Worm (Caenorhabditis elegans) whole organism, L4 larva: Measurements from ENCODE around the gene F28A10.4.
A peak's percentile ranks its signal among the peaks of the same experiment; 100 is the strongest.

ENCODE experiments used
- F49E8.2 ChIP-seq: sonication (generic microtip); optimal IDR thresholded peaks from 2 replicates; lab custom pipeline; 2016; ENCODE audit warnings: missing compliant biosample characterization, mild to moderate bottlenecking, missing genetic modification characterization, borderline replicate concordance
- T20F7.1 ChIP-seq: fragments of 200-800 bp; sonication (Bioruptor generic); optimal IDR thresholded peaks from 2 replicates; lab custom pipeline; 2018; ENCODE audit warnings: mild to moderate bottlenecking, missing genetic modification characterization, missing compliant biosample characterization
- Y5F2A.4 ChIP-seq: fragments of 200-800 bp; sonication (Bioruptor generic); optimal IDR thresholded peaks from 2 replicates; lab custom pipeline; 2018; ENCODE audit warnings: mild to moderate bottlenecking, missing genetic modification characterization, missing compliant biosample characterization
- Y75B8A.6 ChIP-seq: fragments of 200-800 bp; sonication (Bioruptor generic); IDR thresholded peaks from 2 replicates; pipeline ENCODE4 v1.3.6; 2022; ENCODE audit warnings: missing genetic modification reagents, missing genetic modification characterization, missing compliant biosample characterization
- ZK337.2 ChIP-seq: fragments of 200-800 bp; sonication (Bioruptor generic); IDR thresholded peaks from 2 replicates; pipeline ENCODE4 v1.3.6; 2022; ENCODE audit warnings: missing genetic modification reagents, missing genetic modification characterization, missing compliant biosample characterization
- ZK546.5 ChIP-seq, 2 experiments: sonication (generic microtip); optimal IDR thresholded peaks; 2 replicates each; lab custom pipeline; 2017; ENCODE audit warnings: missing biosample characterization in 2 of 2, missing genetic modification characterization in 2 of 2
- aha-1 ChIP-seq: fragments of 150-350 bp; peaks from one replicate; lab custom pipeline; 2014; ENCODE audit warnings: missing biosample characterization, missing genetic modification characterization
- ama-1 ChIP-seq: fragments of 150-350 bp; optimal IDR thresholded peaks from 2 replicates; lab custom pipeline; 2014; ENCODE audit warnings: inconsistent platforms, mixed read lengths
- attf-4 ChIP-seq: sonication (generic microtip); optimal IDR thresholded peaks from 3 replicates; lab custom pipeline; 2017; ENCODE audit warnings: missing biosample characterization, missing genetic modification characterization
- ceh-28 ChIP-seq: fragments of 150-350 bp; optimal IDR thresholded peaks from 2 replicates; lab custom pipeline; 2014; ENCODE audit warnings: missing biosample characterization, missing genetic modification reagents, missing genetic modification characterization
- ceh-32 ChIP-seq: sonication (generic microtip); optimal IDR thresholded peaks from 2 replicates; lab custom pipeline; 2016; ENCODE audit warnings: mild to moderate bottlenecking, missing genetic modification characterization, missing compliant biosample characterization; ENCODE audit not compliant: poor library complexity
- ceh-62 ChIP-seq: sonication (generic microtip); optimal IDR thresholded peaks from 2 replicates; lab custom pipeline; 2017; ENCODE audit warnings: missing biosample characterization, missing genetic modification characterization
- ceh-82 ChIP-seq: sonication (generic microtip); optimal IDR thresholded peaks from 2 replicates; lab custom pipeline; 2017; ENCODE audit warnings: missing biosample characterization, missing genetic modification characterization
- cey-2 ChIP-seq: sonication (generic microtip); optimal IDR thresholded peaks from 3 replicates; lab custom pipeline; 2017; ENCODE audit warnings: missing genetic modification characterization, mild to moderate bottlenecking, missing compliant biosample characterization, antibody characterized with exemption, borderline replicate concordance; ENCODE audit not compliant: insufficient read depth
- dmd-6 ChIP-seq: fragments of 200-800 bp; sonication (Bioruptor generic); IDR thresholded peaks from 2 replicates; pipeline ENCODE4 v1.3.6; 2022; ENCODE audit warnings: missing genetic modification reagents, missing genetic modification characterization, missing compliant biosample characterization
- dmd-8 ChIP-seq: fragments of 200-800 bp; sonication (Bioruptor generic); IDR thresholded peaks from 2 replicates; pipeline ENCODE4 v1.3.6; 2022; ENCODE audit warnings: missing genetic modification characterization, missing compliant biosample characterization
- dmd-9 ChIP-seq: fragments of 200-800 bp; sonication (Bioruptor generic); IDR thresholded peaks from 2 replicates; pipeline ENCODE4 v1.3.6; 2022; ENCODE audit warnings: missing genetic modification reagents, missing genetic modification characterization, missing compliant biosample characterization
- duxl-1 ChIP-seq: sonication (generic microtip); optimal IDR thresholded peaks from 2 replicates; lab custom pipeline; 2016; ENCODE audit warnings: mild to moderate bottlenecking, missing genetic modification characterization, moderate library complexity, missing compliant biosample characterization; ENCODE audit not compliant: poor library complexity
- dve-1 ChIP-seq: sonication (generic microtip); optimal IDR thresholded peaks from 2 replicates; lab custom pipeline; 2017; ENCODE audit warnings: antibody characterized with exemption, mild to moderate bottlenecking, missing genetic modification characterization, missing compliant biosample characterization; ENCODE audit not compliant: insufficient read depth
- fos-1 ChIP-seq: fragments of 150-350 bp; optimal IDR thresholded peaks from 2 replicates; lab custom pipeline; 2014; ENCODE audit warnings: missing biosample characterization, missing genetic modification characterization
- gei-8 ChIP-seq: fragments of 200-800 bp; sonication (Bioruptor generic); optimal IDR thresholded peaks from 2 replicates; lab custom pipeline; 2018; ENCODE audit warnings: mild to moderate bottlenecking, missing genetic modification characterization, missing compliant biosample characterization
- hif-1 ChIP-seq, 2 experiments: sonication (generic microtip); optimal IDR thresholded peaks; 2 replicates each; lab custom pipeline; 2016 to 2017; ENCODE audit warnings: missing compliant biosample characterization in 2 of 2, missing genetic modification characterization in 2 of 2, missing genetic modification reagents in 2 of 2, missing genotype in 2 of 2, mild to moderate bottlenecking in 1 of 2
- hlh-30 ChIP-seq: sonication (generic microtip); optimal IDR thresholded peaks from 2 replicates; lab custom pipeline; 2017; ENCODE audit warnings: antibody characterized with exemption, mild to moderate bottlenecking, missing genetic modification characterization, missing compliant biosample characterization; ENCODE audit not compliant: insufficient read depth
- lim-7 ChIP-seq: fragments of 200-800 bp; sonication (Bioruptor generic); IDR thresholded peaks from 2 replicates; pipeline ENCODE4 v1.3.6; 2022; ENCODE audit warnings: missing genetic modification characterization, missing compliant biosample characterization
- lin-1 ChIP-seq: fragments of 200-800 bp; sonication (Bioruptor generic); IDR thresholded peaks from 2 replicates; pipeline ENCODE4 v1.3.6; 2022; ENCODE audit warnings: missing genetic modification reagents, missing genetic modification characterization, missing compliant biosample characterization
- lin-13 ChIP-seq: fragments of 150-350 bp; optimal IDR thresholded peaks from 2 replicates; lab custom pipeline; 2014; ENCODE audit warnings: missing biosample characterization, missing genetic modification reagents, missing genetic modification characterization
- lsy-2 ChIP-seq, 2 experiments: fragments of 150-350 bp in 1 of 2; sonication (generic microtip) in 1 of 2; optimal IDR thresholded peaks; 2 replicates each; lab custom pipeline; 2014 to 2017; ENCODE audit warnings: missing biosample characterization in 2 of 2, missing genetic modification characterization in 2 of 2
- mes-2 ChIP-seq: sonication (generic microtip); optimal IDR thresholded peaks from 2 replicates; lab custom pipeline; 2016; ENCODE audit warnings: missing genotype, mild to moderate bottlenecking, missing genetic modification characterization, missing compliant biosample characterization; ENCODE audit not compliant: poor library complexity, severe bottlenecking
- mxl-2 ChIP-seq: fragments of 200-800 bp; sonication (Bioruptor generic); conservative IDR thresholded peaks from 2 replicates; pipeline ENCODE4 v1.3.6; 2022; ENCODE audit warnings: missing genetic modification reagents, missing genetic modification characterization, missing compliant biosample characterization
- nhr-111 ChIP-seq: fragments of 200-800 bp; sonication (Bioruptor generic); optimal IDR thresholded peaks from 2 replicates; lab custom pipeline; 2018; ENCODE audit warnings: mild to moderate bottlenecking, missing genetic modification characterization, missing compliant biosample characterization
- nhr-237 ChIP-seq: sonication (generic microtip); optimal IDR thresholded peaks from 2 replicates; lab custom pipeline; 2017; ENCODE audit warnings: missing biosample characterization, missing genetic modification characterization
- nhr-48 ChIP-seq: sonication (generic microtip); optimal IDR thresholded peaks from 2 replicates; lab custom pipeline; 2016; ENCODE audit warnings: mild to moderate bottlenecking, missing genetic modification characterization, missing compliant biosample characterization
- nhr-6 ChIP-seq: fragments of 150-350 bp; optimal IDR thresholded peaks from 2 replicates; lab custom pipeline; 2014; ENCODE audit warnings: missing biosample characterization, missing genetic modification characterization
- nhr-76 ChIP-seq: fragments of 150-350 bp; optimal IDR thresholded peaks from 2 replicates; lab custom pipeline; 2014; ENCODE audit warnings: missing biosample characterization, missing genetic modification characterization
- rbr-2 ChIP-seq: sonication (generic microtip); optimal IDR thresholded peaks from 2 replicates; lab custom pipeline; 2016; ENCODE audit warnings: missing genotype, missing genetic modification characterization, missing compliant biosample characterization
- saeg-2 ChIP-seq: fragments of 200-800 bp; sonication (Bioruptor generic); IDR thresholded peaks from 2 replicates; pipeline ENCODE4 v1.3.6; 2022; ENCODE audit warnings: missing genetic modification reagents, missing genetic modification characterization, missing compliant biosample characterization
- sdz-12 ChIP-seq: fragments of 200-800 bp; sonication (Bioruptor generic); optimal IDR thresholded peaks from 2 replicates; lab custom pipeline; 2018; ENCODE audit warnings: mild to moderate bottlenecking, missing genetic modification characterization, missing compliant biosample characterization
- set-16 ChIP-seq: fragments of 200-800 bp; sonication (Bioruptor generic); IDR thresholded peaks from 2 replicates; pipeline ENCODE4 v1.3.6; 2022; ENCODE audit warnings: missing genetic modification reagents, missing genetic modification characterization, missing compliant biosample characterization
- snpc-1.2 ChIP-seq: fragments of 200-800 bp; sonication (Bioruptor generic); IDR thresholded peaks from 2 replicates; pipeline ENCODE4 v1.3.6; 2022; ENCODE audit warnings: missing genetic modification reagents, missing genetic modification characterization, missing compliant biosample characterization
- snpc-4 ChIP-seq: fragments of 150-350 bp; optimal IDR thresholded peaks from 2 replicates; lab custom pipeline; 2014; ENCODE audit warnings: missing biosample characterization, missing genetic modification characterization
- spr-3 ChIP-seq: fragments of 200-800 bp; sonication (Bioruptor generic); optimal IDR thresholded peaks from 2 replicates; lab custom pipeline; 2018; ENCODE audit warnings: mild to moderate bottlenecking, missing genetic modification characterization, missing compliant biosample characterization
- tag-97 ChIP-seq: fragments of 200-800 bp; sonication (Bioruptor generic); IDR thresholded peaks from 2 replicates; pipeline ENCODE4 v1.3.6; 2022; ENCODE audit warnings: missing genetic modification characterization, missing compliant biosample characterization
- unc-62 ChIP-seq, 3 experiments: fragments of 150-350 bp in 1 of 3; sonication (generic microtip); optimal IDR thresholded peaks in 2 of 3; peaks in 1 of 3; 1 replicate in 1 of 3; 2 replicates in 2 of 3; lab custom pipeline; 2014 to 2017; ENCODE audit warnings: missing biosample characterization in 3 of 3, missing genetic modification characterization in 3 of 3, missing genetic modification reagents in 3 of 3, missing genotype in 1 of 3
- zag-1 ChIP-seq: fragments of 150-350 bp; optimal IDR thresholded peaks from 2 replicates; lab custom pipeline; 2014; ENCODE audit warnings: missing biosample characterization, missing genetic modification characterization
- zfp-3 ChIP-seq: fragments of 200-800 bp; sonication (Bioruptor generic); conservative IDR thresholded peaks from 2 replicates; pipeline ENCODE4 v1.3.6; 2022; ENCODE audit warnings: missing genetic modification reagents, missing genetic modification characterization, missing compliant biosample characterization
- ztf-11 ChIP-seq: fragments of 150-350 bp; optimal IDR thresholded peaks from 2 replicates; lab custom pipeline; 2014; ENCODE audit warnings: missing biosample characterization, missing genetic modification characterization
- ztf-7 ChIP-seq: fragments of 150-350 bp; optimal IDR thresholded peaks from 2 replicates; lab custom pipeline; 2014; ENCODE audit warnings: missing biosample characterization, missing genetic modification characterization

The F28A10.4 gene

ce11 chrII:869316-869715, 25.2 kb downstream of the F28A10.4 start:
- no peak for TF ChIP-seq snpc-4 (tag; lab: Kevin White, UChicago)
- TF ChIP-seq aha-1 = peak; percentile 68
- no peak for TF ChIP-seq ceh-82 (tag; lab: Kevin White, UChicago)
- TF ChIP-seq saeg-2 (GFP tag; lab: Robert Waterston, UW) = no peak
- peak in 1 of 2 experiments; percentile 84 for TF ChIP-seq unc-62 (GFP tag; optimal IDR thresholded peaks at IDR 0.05 in 1 of 2; lab: Kevin White, UChicago)
- no peak for TF ChIP-seq unc-62 (tag; optimal IDR thresholded peaks at IDR 0.05; lab: Kevin White, UChicago)
- TF ChIP-seq zfp-3 (GFP tag; lab: Robert Waterston, UW) = no peak

ce11 chrII:872993-873787, 29.1 kb downstream of the F28A10.4 start, which contains the start of gene alg-2:
Gene alg-2, plus strand, starts transcription at chrII:873212.
- peak; percentile 61 for TF ChIP-seq lin-13
- no peak for TF ChIP-seq tag-97
- no peak for TF ChIP-seq Y75B8A.6 (GFP tag; lab: Robert Waterston, UW)
- TF ChIP-seq T20F7.1 = no peak
- TF ChIP-seq dmd-6 = peak; percentile 70
- no peak for TF ChIP-seq ceh-28
- no peak for TF ChIP-seq dmd-8 (GFP tag; lab: Robert Waterston, UW)
- no peak for TF ChIP-seq F49E8.2 (tag; lab: Kevin White, UChicago)
- no peak for TF ChIP-seq sdz-12 (GFP tag; lab: Kevin White, UChicago)
- TF ChIP-seq duxl-1 (tag; lab: Kevin White, UChicago) = peak; percentile 28
- TF ChIP-seq snpc-1.2 (GFP tag; lab: Robert Waterston, UW) = no peak
- no peak for TF ChIP-seq ceh-82 (tag; lab: Kevin White, UChicago)
- no peak for TF ChIP-seq nhr-6 (tag; lab: Kevin White, UChicago)
- no peak for TF ChIP-seq ztf-7 (tag; lab: Kevin White, UChicago)
- no peak for TF ChIP-seq gei-8 (GFP tag; lab: Kevin White, UChicago)
- no peak for TF ChIP-seq ceh-62
- TF ChIP-seq ama-1 = no peak
- TF ChIP-seq set-16 = no peak
- peak; percentile 43 for TF ChIP-seq dve-1
- TF ChIP-seq aha-1 = peak; percentile 6
- peak in 1 of 2 experiments; percentile 19 for TF ChIP-seq hif-1 (tag; optimal IDR thresholded peaks at IDR 0.05; lab: Kevin White, UChicago)
- no peak for TF ChIP-seq ceh-32 (tag; lab: Kevin White, UChicago)
- no peak for TF ChIP-seq hlh-30 (tag; lab: Kevin White, UChicago)
- TF ChIP-seq nhr-237 = no peak
- TF ChIP-seq ZK546.5 (tag; optimal IDR thresholded peaks at IDR 0.05; lab: Kevin White, UChicago) = no peak
- TF ChIP-seq fos-1 (tag; lab: Kevin White, UChicago) = no peak
- peak; percentile 24; the same call in 1 of the 2 replicates for TF ChIP-seq lin-1 (GFP tag; lab: Robert Waterston, UW)
- no peak for TF ChIP-seq ztf-11 (tag; lab: Kevin White, UChicago)
- TF ChIP-seq mxl-2 (GFP tag; lab: Robert Waterston, UW) = 0 out of 2 replicates have a peak, but pooled peaks have one; percentile 8
- no peak for TF ChIP-seq lim-7 (GFP tag; lab: Robert Waterston, UW)
- peak; percentile 48 for TF ChIP-seq mes-2
- no peak for TF ChIP-seq zag-1 (tag; lab: Kevin White, UChicago)
- no peak for TF ChIP-seq cey-2 (tag; lab: Kevin White, UChicago)
- TF ChIP-seq attf-4 = no peak
- TF ChIP-seq Y5F2A.4 (GFP tag; lab: Kevin White, UChicago) = no peak
- no peak for TF ChIP-seq nhr-76 (tag; lab: Kevin White, UChicago)
- TF ChIP-seq nhr-48 (tag; lab: Kevin White, UChicago) = peak; percentile 16
- no peak for TF ChIP-seq ZK337.2 (GFP tag; lab: Robert Waterston, UW)
- no peak for TF ChIP-seq nhr-111 (GFP tag; lab: Kevin White, UChicago)
- TF ChIP-seq rbr-2 (tag; lab: Kevin White, UChicago) = peak; percentile 50
- no peak for TF ChIP-seq dmd-9 (GFP tag; lab: Robert Waterston, UW)
- TF ChIP-seq lsy-2 (tag; optimal IDR thresholded peaks at IDR 0.05; lab: Kevin White, UChicago) = peak in 1 of 2 experiments; percentile 69
- TF ChIP-seq spr-3 (GFP tag; lab: Kevin White, UChicago) = no peak
